Fruit fly (Drosophila melanogaster): Measurements from ENCODE around the gene bard.

Gene bard

DNA sequence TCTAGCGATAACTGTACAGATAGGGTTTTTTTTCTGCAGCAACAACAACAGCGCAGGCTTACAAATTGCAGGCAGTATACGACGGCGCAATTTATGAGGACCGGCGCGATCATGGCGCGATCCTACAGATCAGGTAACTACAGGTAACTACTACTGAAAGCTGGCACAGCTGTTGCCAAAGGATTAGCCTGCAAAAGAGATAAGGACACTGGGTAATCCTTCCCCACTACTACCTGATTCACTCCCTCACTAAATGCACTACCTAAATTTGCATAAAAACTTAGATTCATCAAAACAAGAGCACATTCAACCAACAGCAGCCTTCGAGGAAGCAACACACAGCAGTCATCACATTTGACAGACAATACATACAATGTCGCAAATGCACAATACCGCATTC is at the start of gene bard:
Gene bard (plus strand): TSS at position 301 of the 400 bp plus-strand sequence.
- TF ChIP-seq bab2 (GFP tag; optimal IDR thresholded peaks at IDR 0.05): no peak
- TF ChIP-seq zen (tag; optimal IDR thresholded peaks at IDR 0.05): peak; percentile 17
- TF ChIP-seq CG4360 (GFP tag; IDR thresholded peaks at IDR 0.05): 0 out of 2 replicates have a peak, but pooled peaks have one; percentile 6
- TF ChIP-seq cad (GFP tag; optimal IDR thresholded peaks at IDR 0.05): peak; percentile 69
- peak; percentile 79 for TF ChIP-seq CG15479 (GFP tag; optimal IDR thresholded peaks at IDR 0.05)
- TF ChIP-seq Ravus (GFP tag; IDR thresholded peaks at IDR 0.05): no peak
- no peak for TF ChIP-seq fd96Cb (tag; optimal IDR thresholded peaks at IDR 0.05)
- peak in 1 of 2 experiments; percentile 16 for TF ChIP-seq tll (GFP tag; optimal IDR thresholded peaks at IDR 0.05)

DNA sequence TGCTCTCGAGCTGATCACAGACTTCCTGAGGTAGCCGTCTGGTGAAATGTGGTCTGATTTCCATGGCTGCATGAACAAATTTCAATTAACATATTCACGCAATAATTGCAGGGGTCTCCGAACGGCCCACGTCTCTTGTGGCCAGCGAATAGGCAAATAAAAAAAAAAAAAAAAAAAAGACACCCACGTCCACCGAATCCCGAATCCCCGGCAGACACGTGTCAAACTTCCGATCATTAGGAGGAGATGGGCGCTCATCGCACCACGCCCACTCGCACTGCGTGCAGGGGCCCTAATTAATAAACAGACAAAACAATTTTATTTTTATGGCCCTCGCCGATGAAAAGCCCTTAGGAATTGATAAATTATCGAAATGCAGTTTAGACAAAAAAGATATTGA is 37.3 kb upstream of the bard start:
- no peak for TF ChIP-seq CG1792 (GFP tag; optimal IDR thresholded peaks at IDR 0.05)
- TF ChIP-seq repo (GFP tag; optimal IDR thresholded peaks at IDR 0.05): no peak
- no peak for TF ChIP-seq CG2712 (tag; optimal IDR thresholded peaks at IDR 0.05)
- TF ChIP-seq gcm (GFP tag; optimal IDR thresholded peaks at IDR 0.05): peak; percentile 9
- TF ChIP-seq CG17385 (GFP tag; optimal IDR thresholded peaks at IDR 0.05): no peak
- TF ChIP-seq sr (GFP tag; IDR thresholded peaks at IDR 0.05): peak; percentile 92
- TF ChIP-seq hb (GFP tag; IDR thresholded peaks at IDR 0.05; ENCODE audit: partially characterized antibody): 0 out of 3 replicates have a peak, but pooled peaks have one; percentile 24
- no peak for TF ChIP-seq CrebB (tag; optimal IDR thresholded peaks at IDR 0.05)
- TF ChIP-seq Nf-YB (GFP tag; optimal IDR thresholded peaks at IDR 0.05): no peak
- TF ChIP-seq MESR4 (GFP tag; optimal IDR thresholded peaks at IDR 0.05): no peak
- TF ChIP-seq CoRest (tag; optimal IDR thresholded peaks at IDR 0.05): no peak
- no peak for TF ChIP-seq mirr (GFP tag; optimal IDR thresholded peaks at IDR 0.05)
- TF ChIP-seq ssp (GFP tag; IDR thresholded peaks at IDR 0.05): no peak
- 0 out of 2 replicates have a peak, but pooled peaks have one; percentile 10 for TF ChIP-seq Awh (GFP tag; IDR thresholded peaks at IDR 0.05)
- no peak for TF ChIP-seq eyg (GFP tag; optimal IDR thresholded peaks at IDR 0.05)

DNA sequence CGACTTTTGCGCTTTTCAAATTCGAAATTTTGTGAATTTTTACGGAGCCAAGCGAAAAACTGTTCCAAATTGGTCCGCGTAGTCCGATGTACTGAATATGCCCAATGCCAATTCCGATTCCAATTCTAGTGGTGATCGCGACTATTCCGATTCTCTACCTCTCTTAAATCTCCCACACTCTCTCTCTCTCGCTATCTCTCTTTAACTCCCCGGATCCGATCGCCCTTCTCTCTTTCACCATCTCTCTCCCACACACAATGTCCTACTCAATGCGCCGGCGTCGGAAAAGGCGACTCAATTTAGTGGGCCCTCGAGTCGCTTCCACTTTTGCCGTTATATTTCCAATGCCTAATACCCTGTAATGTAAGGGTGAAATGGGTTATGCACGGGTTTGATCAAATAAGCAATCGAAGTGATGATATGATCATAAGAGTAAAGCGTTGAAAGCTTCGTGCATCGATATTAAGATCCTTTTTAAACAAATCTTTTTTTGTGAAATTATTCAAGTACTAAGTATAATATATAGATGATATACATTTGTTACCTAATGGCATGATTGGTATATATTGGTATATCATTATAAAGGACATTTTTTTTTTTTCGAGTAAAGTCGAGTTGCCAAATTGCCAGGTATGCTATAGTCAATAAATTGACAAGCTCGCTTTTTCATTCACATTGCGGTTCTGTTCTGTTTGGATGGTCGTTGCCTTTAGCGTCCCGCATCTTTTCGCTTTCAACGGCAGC is 31.4 kb upstream of the bard start:
- TF ChIP-seq wor (GFP tag; IDR thresholded peaks at IDR 0.05) (peak; percentile 56), ewg (GFP tag; optimal IDR thresholded peaks at IDR 0.05) (peak; percentile 59), Jarid2 (GFP tag; optimal IDR thresholded peaks at IDR 0.05) (peak; percentile 28), CG10366 (GFP tag; IDR thresholded peaks at IDR 0.05) (peak; percentile 37; the same call in 1 of the 2 replicates), fd96Cb (tag; optimal IDR thresholded peaks at IDR 0.05) (peak; percentile 78), C15 (GFP tag; IDR thresholded peaks at IDR 0.05) (no peak), crp (GFP tag; optimal IDR thresholded peaks at IDR 0.05) (peak in 1 of 2 experiments; percentile 7), CG9876 (GFP tag; optimal IDR thresholded peaks at IDR 0.05) (no peak), cas (GFP tag; IDR thresholded peaks at IDR 0.05) (no peak), Hsf (GFP tag; optimal IDR thresholded peaks at IDR 0.05) (peak; percentile 65), Fer1 (GFP tag; optimal IDR thresholded peaks at IDR 0.05) (no peak), CG10147 (GFP tag; optimal IDR thresholded peaks at IDR 0.05) (peak; percentile 15), D19A (tag; optimal IDR thresholded peaks at IDR 0.05) (peak; percentile 62), sens (GFP tag) (peak; percentile 96), Blimp-1 (GFP tag; optimal IDR thresholded peaks at IDR 0.05) (peak; percentile 67), pnt (GFP tag; optimal IDR thresholded peaks at IDR 0.05) (peak; percentile 18), CG6175 (GFP tag; IDR thresholded peaks at IDR 0.05) (no peak), CG11247 (GFP tag; IDR thresholded peaks at IDR 0.05) (0 out of 2 replicates have a peak, but pooled peaks have one; percentile 9), CG1529 (GFP tag; optimal IDR thresholded peaks at IDR 0.05) (peak; percentile 67), CG8359 (GFP tag; optimal IDR thresholded peaks at IDR 0.05; ENCODE audit: borderline replicate concordance) (peak; percentile 15), CG10321 (GFP tag; IDR thresholded peaks at IDR 0.05) (no peak), br (optimal IDR thresholded peaks at IDR 0.05) (no peak), CG15269 (tag; optimal IDR thresholded peaks at IDR 0.05) (peak; percentile 76), CG11723 (GFP tag; optimal IDR thresholded peaks at IDR 0.05) (peak; percentile 63), lab (GFP tag; optimal IDR thresholded peaks at IDR 0.05) (peak; percentile 45)

Data from whole organism, embryonic.